Worm (Caenorhabditis elegans) whole organism, L3 larva: ENCODE measurements around the gene B0507.7.

ENCODE experiments used
- aly-2 ChIP-seq: fragments of 150-350 bp; optimal IDR thresholded peaks from 2 replicates; lab custom pipeline; 2014; ENCODE audit warnings: missing biosample characterization, missing genetic modification characterization
- ceh-16 ChIP-seq: sonication (generic microtip); optimal IDR thresholded peaks from 2 replicates; lab custom pipeline; 2017; ENCODE audit warnings: missing biosample characterization, missing genetic modification characterization
- elt-2 ChIP-seq: sonication (generic microtip); optimal IDR thresholded peaks from 2 replicates; lab custom pipeline; 2016; ENCODE audit warnings: missing genetic modification reagents, mild to moderate bottlenecking, missing genetic modification characterization, missing compliant biosample characterization
- nhr-237 ChIP-seq: fragments of 150-350 bp; optimal IDR thresholded peaks from 2 replicates; lab custom pipeline; 2014; ENCODE audit warnings: missing biosample characterization, missing genetic modification characterization

- TF ChIP-seq elt-2 (tag; lab: Kevin White, UChicago) (no peak), aly-2 (tag; lab: Kevin White, UChicago) (no peak), nhr-237 (tag; lab: Kevin White, UChicago) (no peak), ceh-16 (tag; lab: Kevin White, UChicago) (no peak)
Measured at ce11 chrV:8762861-8763260, 4.3 kb upstream of the B0507.7 start, which contains the start of gene B0507.8.
